Fruit fly (Drosophila melanogaster): ENCODE results near the gene Acbp4.

Gene Acbp4

dm6 chr3L:7149827-7150226 is 21.8 kb upstream of the Acbp4 start (continued):
- no peak for TF ChIP-seq caup (GFP tag; optimal IDR thresholded peaks at IDR 0.05; ENCODE audit: severe bottlenecking)
- peak; percentile 58 for TF ChIP-seq Sox102F (GFP tag; optimal IDR thresholded peaks at IDR 0.05)
- TF ChIP-seq klu (GFP tag; IDR thresholded peaks at IDR 0.05): no peak
- TF ChIP-seq Xrp1 (GFP tag; IDR thresholded peaks at IDR 0.05): no peak
- TF ChIP-seq Ssrp (tag; optimal IDR thresholded peaks at IDR 0.05): peak; percentile 34
- no peak for TF ChIP-seq CG3407 (GFP tag; optimal IDR thresholded peaks at IDR 0.05)
- TF ChIP-seq Hey (tag; optimal IDR thresholded peaks at IDR 0.05): no peak
- TF ChIP-seq CG9876 (GFP tag; optimal IDR thresholded peaks at IDR 0.05): no peak
- peak; percentile 16 for TF ChIP-seq Ets65A (GFP tag)
- peak; percentile 65 for TF ChIP-seq Drgx (GFP tag; IDR thresholded peaks at IDR 0.05)
- no peak for TF ChIP-seq unc-4 (GFP tag; IDR thresholded peaks at IDR 0.05; ENCODE audit: partially characterized antibody)
- TF ChIP-seq YL-1 (GFP tag; optimal IDR thresholded peaks at IDR 0.05): no peak
- TF ChIP-seq bsh (GFP tag; optimal IDR thresholded peaks at IDR 0.05): peak; percentile 50 to 76
- TF ChIP-seq CG30403 (GFP tag; optimal IDR thresholded peaks at IDR 0.05): no peak
- no peak for TF ChIP-seq gsb (GFP tag; IDR thresholded peaks at IDR 0.05)
- no peak for TF ChIP-seq CG4617 (GFP tag; optimal IDR thresholded peaks at IDR 0.05; ENCODE audit: borderline replicate concordance)
- no peak for TF ChIP-seq CG12071 (GFP tag; optimal IDR thresholded peaks at IDR 0.05)
- TF ChIP-seq CG12391 (tag; optimal IDR thresholded peaks at IDR 0.05): peak; percentile 16
- TF ChIP-seq Bteb2 (GFP tag; optimal IDR thresholded peaks at IDR 0.05): no peak
- no peak for TF ChIP-seq Dbx (GFP tag; IDR thresholded peaks at IDR 0.05)
- no peak for TF ChIP-seq wdn (GFP tag; IDR thresholded peaks at IDR 0.05)
- peak; percentile 12 for TF ChIP-seq az2 (GFP tag; optimal IDR thresholded peaks at IDR 0.05)
- TF ChIP-seq dimm (GFP tag; IDR thresholded peaks at IDR 0.05): no peak
- peak; percentile 31 for TF ChIP-seq nmo (GFP tag; optimal IDR thresholded peaks at IDR 0.05)
- TF ChIP-seq CG15479 (GFP tag; optimal IDR thresholded peaks at IDR 0.05): no peak
- TF ChIP-seq pan (optimal IDR thresholded peaks at IDR 0.05): no peak
- TF ChIP-seq pan (GFP tag; optimal IDR thresholded peaks at IDR 0.05 in 1 of 2, IDR thresholded peaks at IDR 0.05 in 1 of 2): no peak
- TF ChIP-seq CG17829 (tag; optimal IDR thresholded peaks at IDR 0.05): peak; percentile 4
- no peak for TF ChIP-seq otp (GFP tag; IDR thresholded peaks at IDR 0.05)
- no peak for TF ChIP-seq ems (GFP tag; optimal IDR thresholded peaks at IDR 0.05)
- TF ChIP-seq CG8924 (tag; optimal IDR thresholded peaks at IDR 0.05): peak; percentile 16
- TF ChIP-seq Hand (GFP tag; optimal IDR thresholded peaks at IDR 0.05): no peak
- TF ChIP-seq CG1024 (GFP tag; IDR thresholded peaks at IDR 0.05): no peak
- no peak for TF ChIP-seq ftz-f1 (GFP tag; optimal IDR thresholded peaks at IDR 0.05)
- TF ChIP-seq tgo (GFP tag; IDR thresholded peaks at IDR 0.05): no peak
- no peak for TF ChIP-seq CG13624 (GFP tag; optimal IDR thresholded peaks at IDR 0.05)
- TF ChIP-seq sd (tag; optimal IDR thresholded peaks at IDR 0.05): no peak
- TF ChIP-seq dmrt99B (tag; optimal IDR thresholded peaks at IDR 0.05): no peak
- no peak for TF ChIP-seq chif (GFP tag; optimal IDR thresholded peaks at IDR 0.05)
- peak; percentile 25; the same call in 1 of the 3 replicates for TF ChIP-seq row (GFP tag; IDR thresholded peaks at IDR 0.05)
- TF ChIP-seq usp (GFP tag; optimal IDR thresholded peaks at IDR 0.05): no peak
- TF ChIP-seq tin (GFP tag; optimal IDR thresholded peaks at IDR 0.05): no peak
- no peak for TF ChIP-seq CG17802 (tag; optimal IDR thresholded peaks at IDR 0.05)
- no peak for TF ChIP-seq CG3838 (GFP tag; optimal IDR thresholded peaks at IDR 0.05)
- TF ChIP-seq ci (GFP tag; IDR thresholded peaks at IDR 0.05): peak; percentile 68; the same call in 1 of the 3 replicates
- TF ChIP-seq Spps (tag; optimal IDR thresholded peaks at IDR 0.05): no peak
- no peak for TF ChIP-seq Taf1 (GFP tag; IDR thresholded peaks at IDR 0.05)
- TF ChIP-seq NC2β (GFP tag; optimal IDR thresholded peaks at IDR 0.05): no peak
- TF ChIP-seq Fer3 (tag; optimal IDR thresholded peaks at IDR 0.05): no peak
- TF ChIP-seq CG7839 (tag; optimal IDR thresholded peaks at IDR 0.05): no peak
- TF ChIP-seq Dfd (GFP tag; optimal IDR thresholded peaks at IDR 0.05): no peak
- no peak for TF ChIP-seq MTF-1 (GFP tag; optimal IDR thresholded peaks at IDR 0.05; ENCODE audit: borderline replicate concordance)

Measured in whole organism, embryonic.